Fruit fly (Drosophila melanogaster) whole organism, embryonic: Measurements from ENCODE around the gene CG4594.
A peak's percentile ranks its signal among the peaks of the same experiment; 100 is the strongest.

Experiments used
- Blimp-1 ChIP-seq: fragments of 200-800 bp; sonication (Bioruptor generic); optimal IDR thresholded peaks from 3 replicates; lab custom pipeline; 2018; ENCODE audit warnings: missing biosample characterization, missing genetic modification characterization, mild to moderate bottlenecking, moderate library complexity, missing genetic modification reagents
- CG10431 ChIP-seq: fragments of 200-800 bp; sonication (Bioruptor generic); optimal IDR thresholded peaks from 3 replicates; lab custom pipeline; 2018; ENCODE audit warnings: missing biosample characterization, mild to moderate bottlenecking, missing genetic modification characterization
- CG10979 ChIP-seq: fragments of 200-800 bp; sonication (Bioruptor generic); optimal IDR thresholded peaks from 2 replicates; lab custom pipeline; 2018; ENCODE audit warnings: missing biosample characterization, mild to moderate bottlenecking, missing genetic modification characterization, moderate library complexity
- CG11085 ChIP-seq: fragments of 200-800 bp; sonication (Bioruptor generic); IDR thresholded peaks from 2 replicates; pipeline ENCODE4 v1.3.6; 2022; ENCODE audit warnings: missing biosample characterization, missing genetic modification characterization
- CG11247 ChIP-seq: fragments of 200-800 bp; sonication (Bioruptor generic); IDR thresholded peaks from 2 replicates; pipeline ENCODE4 v1.3.6; 2022; ENCODE audit warnings: missing biosample characterization, missing genetic modification characterization
- CG12391 ChIP-seq: fragments of 200-800 bp; sonication (Bioruptor generic); optimal IDR thresholded peaks from 3 replicates; lab custom pipeline; 2018; ENCODE audit warnings: missing biosample characterization, mild to moderate bottlenecking, missing genetic modification characterization, moderate library complexity
- CG12659 ChIP-seq: fragments of 200-800 bp; sonication (Bioruptor generic); optimal IDR thresholded peaks from 3 replicates; lab custom pipeline; 2017; ENCODE audit warnings: mild to moderate bottlenecking, missing biosample characterization, missing genetic modification reagents, missing genetic modification characterization
- CG13624 ChIP-seq: fragments of 200-800 bp; sonication (Bioruptor generic); optimal IDR thresholded peaks from 2 replicates; lab custom pipeline; 2016; ENCODE audit warnings: missing biosample characterization, missing genetic modification characterization
- CG14441 ChIP-seq: fragments of 200-800 bp; sonication (Bioruptor generic); IDR thresholded peaks from 2 replicates; pipeline ENCODE4 v1.3.6; 2022; ENCODE audit warnings: missing biosample characterization, missing genetic modification characterization
- CG14860 ChIP-seq: fragments of 200-800 bp; sonication (Bioruptor generic); IDR thresholded peaks from 3 replicates; pipeline ENCODE4 v1.3.6; 2022; ENCODE audit warnings: missing biosample characterization, missing genetic modification characterization; ENCODE audit not compliant: partially characterized antibody
- CG14965 ChIP-seq: fragments of 200-800 bp; sonication (Bioruptor generic); optimal IDR thresholded peaks from 2 replicates; lab custom pipeline; 2016; ENCODE audit warnings: missing biosample characterization, missing genetic modification characterization, borderline replicate concordance
- CG1647 ChIP-seq: fragments of 200-800 bp; sonication (Bioruptor generic); optimal IDR thresholded peaks from 3 replicates; lab custom pipeline; 2016; ENCODE audit warnings: missing biosample characterization, missing genetic modification characterization
- CG17186 ChIP-seq: fragments of 200-800 bp; sonication (Bioruptor generic); optimal IDR thresholded peaks from 3 replicates; lab custom pipeline; 2017; ENCODE audit warnings: missing biosample characterization, missing genetic modification reagents, missing genetic modification characterization
- CG2712 ChIP-seq: fragments of 200-800 bp; optimal IDR thresholded peaks from 3 replicates; lab custom pipeline; 2019; ENCODE audit warnings: missing biosample characterization, mild to moderate bottlenecking, missing genetic modification characterization, moderate library complexity
- CG32532 ChIP-seq: fragments of 200-800 bp; sonication (Bioruptor generic); IDR thresholded peaks from 2 replicates; pipeline ENCODE4 v1.3.6; 2022; ENCODE audit warnings: missing biosample characterization, missing genetic modification characterization
- CG34422 ChIP-seq: fragments of 200-800 bp; sonication (Bioruptor generic); IDR thresholded peaks from 3 replicates; pipeline ENCODE4 v1.3.6; 2022; ENCODE audit warnings: missing biosample characterization, missing genetic modification characterization
- CG3726 ChIP-seq: fragments of 200-800 bp; sonication (Bioruptor generic); IDR thresholded peaks from 3 replicates; pipeline ENCODE4, ENCODE4 v1.3.6; 2022; ENCODE audit warnings: missing biosample characterization, missing genetic modification characterization
- CG4617 ChIP-seq: fragments of 200-800 bp; sonication (Bioruptor generic); optimal IDR thresholded peaks from 3 replicates; lab custom pipeline; 2016; ENCODE audit warnings: missing biosample characterization, missing genetic modification characterization, borderline replicate concordance
- CG4820 ChIP-seq: fragments of 200-800 bp; sonication (Bioruptor generic); optimal IDR thresholded peaks from 3 replicates; lab custom pipeline; 2016; ENCODE audit warnings: missing biosample characterization, missing genetic modification characterization
- CG5245 ChIP-seq: fragments of 200-800 bp; sonication (Bioruptor generic); optimal IDR thresholded peaks from 3 replicates; lab custom pipeline; 2016; ENCODE audit warnings: missing biosample characterization, missing genetic modification characterization
- CG7786 ChIP-seq: fragments of 200-800 bp; sonication (Bioruptor generic); optimal IDR thresholded peaks from 2 replicates; lab custom pipeline; 2016; ENCODE audit warnings: missing biosample characterization, missing genetic modification characterization
- CG8290 ChIP-seq, 3 experiments: fragments of 200-800 bp; sonication (Bioruptor generic); optimal IDR thresholded peaks; 2 replicates each; lab custom pipeline; 2016 to 2019; ENCODE audit warnings: missing biosample characterization in 3 of 3, missing genetic modification characterization in 3 of 3, mild to moderate bottlenecking in 2 of 3, moderate library complexity in 1 of 3
- CG8359 ChIP-seq: fragments of 200-800 bp; sonication (Bioruptor generic); optimal IDR thresholded peaks from 2 replicates; lab custom pipeline; 2017; ENCODE audit warnings: missing biosample characterization, mild to moderate bottlenecking, missing genetic modification characterization, borderline replicate concordance
- CG8944 ChIP-seq: fragments of 200-800 bp; sonication (Bioruptor generic); optimal IDR thresholded peaks from 3 replicates; lab custom pipeline; 2016; ENCODE audit warnings: missing biosample characterization, missing genetic modification characterization
- CG9797 ChIP-seq: fragments of 200-800 bp; sonication (Bioruptor generic); optimal IDR thresholded peaks from 3 replicates; lab custom pipeline; 2018; ENCODE audit warnings: missing biosample characterization, mild to moderate bottlenecking, missing genetic modification characterization
- CkIIα-i1 ChIP-seq: fragments of 200-800 bp; sonication (Bioruptor generic); IDR thresholded peaks from 2 replicates; pipeline ENCODE4 v1.3.6; 2022; ENCODE audit warnings: missing biosample characterization, missing genetic modification characterization
- CoRest ChIP-seq: fragments of 200-800 bp; sonication (Bioruptor generic); optimal IDR thresholded peaks from 3 replicates; lab custom pipeline; 2018; ENCODE audit warnings: missing biosample characterization, mild to moderate bottlenecking, missing genetic modification characterization, moderate library complexity
- Dbx ChIP-seq: fragments of 200-800 bp; sonication (Bioruptor generic); IDR thresholded peaks from 3 replicates; pipeline ENCODE4 v1.3.6; 2022; ENCODE audit warnings: missing biosample characterization, missing genetic modification characterization
- Dip3 ChIP-seq: fragments of 200-800 bp; sonication (Bioruptor generic); optimal IDR thresholded peaks from 3 replicates; lab custom pipeline; 2016; ENCODE audit warnings: missing biosample characterization, missing genetic modification characterization
- Ets65A ChIP-seq: fragments of 200-800 bp; sonication (Bioruptor generic); peaks from one replicate; lab custom pipeline; 2016; ENCODE audit warnings: missing biosample characterization, missing genetic modification characterization
- Fer1 ChIP-seq: fragments of 200-800 bp; sonication (Bioruptor generic); optimal IDR thresholded peaks from 2 replicates; lab custom pipeline; 2017; ENCODE audit warnings: missing biosample characterization, mild to moderate bottlenecking, missing genetic modification characterization
- Oli ChIP-seq: fragments of 200-800 bp; sonication (Bioruptor generic); optimal IDR thresholded peaks from 2 replicates; lab custom pipeline; 2018; ENCODE audit warnings: missing biosample characterization, mild to moderate bottlenecking, missing genetic modification characterization, moderate library complexity
- PHDP ChIP-seq: fragments of 200-800 bp; sonication (Bioruptor generic); optimal IDR thresholded peaks from 3 replicates; lab custom pipeline; 2018; ENCODE audit warnings: missing biosample characterization, mild to moderate bottlenecking, missing genetic modification characterization, moderate library complexity
- Pdp1 ChIP-seq, 2 experiments: fragments of 200-800 bp; sonication (Bioruptor generic); optimal IDR thresholded peaks; 3 replicates each; lab custom pipeline; 2016; ENCODE audit warnings: missing biosample characterization in 2 of 2, missing genetic modification characterization in 2 of 2, mild to moderate bottlenecking in 1 of 2, moderate library complexity in 1 of 2
- Spps ChIP-seq: fragments of 200-800 bp; sonication (Bioruptor generic); optimal IDR thresholded peaks from 2 replicates; lab custom pipeline; 2018; ENCODE audit warnings: missing biosample characterization, mild to moderate bottlenecking, missing genetic modification characterization
- bab2 ChIP-seq: fragments of 200-800 bp; sonication (Bioruptor generic); optimal IDR thresholded peaks from 2 replicates; lab custom pipeline; 2016; ENCODE audit warnings: missing biosample characterization, missing genetic modification characterization
- bigmax ChIP-seq: fragments of 200-800 bp; sonication (Bioruptor generic); optimal IDR thresholded peaks from 2 replicates; lab custom pipeline; 2018; ENCODE audit warnings: missing biosample characterization, mild to moderate bottlenecking, missing genetic modification characterization
- cas ChIP-seq: fragments of 200-800 bp; sonication (Bioruptor generic); IDR thresholded peaks from 2 replicates; pipeline ENCODE4 v1.3.6; 2022; ENCODE audit warnings: missing biosample characterization, missing genetic modification characterization
- ci ChIP-seq: fragments of 200-800 bp; sonication (Bioruptor generic); IDR thresholded peaks from 3 replicates; pipeline ENCODE4 v1.3.6; 2022; ENCODE audit warnings: missing biosample characterization, missing genetic modification characterization
- danr ChIP-seq: fragments of 200-800 bp; sonication (Bioruptor generic); IDR thresholded peaks from 2 replicates; pipeline ENCODE4 v1.3.6; 2022; ENCODE audit warnings: missing biosample characterization, missing genetic modification characterization
- gce ChIP-seq: fragments of 200-800 bp; sonication (Bioruptor generic); IDR thresholded peaks from 3 replicates; pipeline ENCODE4 v1.3.6; 2022; ENCODE audit warnings: missing biosample characterization, missing genetic modification characterization
- grau ChIP-seq: fragments of 200-800 bp; optimal IDR thresholded peaks from 3 replicates; lab custom pipeline; 2019; ENCODE audit warnings: missing biosample characterization, mild to moderate bottlenecking, missing genetic modification characterization, moderate library complexity
- maf-S ChIP-seq: fragments of 200-800 bp; sonication (Bioruptor generic); optimal IDR thresholded peaks from 2 replicates; lab custom pipeline; 2016; ENCODE audit warnings: missing biosample characterization, missing genetic modification characterization
- mam ChIP-seq: fragments of 200-800 bp; sonication (Bioruptor generic); optimal IDR thresholded peaks from 3 replicates; lab custom pipeline; 2016; ENCODE audit warnings: missing biosample characterization, missing genetic modification characterization
- nmo ChIP-seq: fragments of 200-800 bp; sonication (Bioruptor generic); optimal IDR thresholded peaks from 2 replicates; lab custom pipeline; 2018; ENCODE audit warnings: missing biosample characterization, mild to moderate bottlenecking, missing genetic modification characterization, moderate library complexity
- phol ChIP-seq: fragments of 200-800 bp; sonication (Bioruptor generic); optimal IDR thresholded peaks from 3 replicates; lab custom pipeline; 2018; ENCODE audit warnings: missing biosample characterization, mild to moderate bottlenecking, missing genetic modification characterization, moderate library complexity
- repo ChIP-seq: fragments of 200-800 bp; sonication (Bioruptor generic); optimal IDR thresholded peaks from 2 replicates; lab custom pipeline; 2016; ENCODE audit warnings: missing biosample characterization, missing genetic modification characterization
- yki ChIP-seq: fragments of >200 bp; optimal IDR thresholded peaks from 3 replicates; lab custom pipeline; 2018
- z ChIP-seq: fragments of 200-800 bp; sonication (Bioruptor generic); IDR thresholded peaks from 3 replicates; pipeline ENCODE4 v1.3.6; 2022; ENCODE audit warnings: missing biosample characterization, missing genetic modification characterization

Gene CG4594

DNA sequence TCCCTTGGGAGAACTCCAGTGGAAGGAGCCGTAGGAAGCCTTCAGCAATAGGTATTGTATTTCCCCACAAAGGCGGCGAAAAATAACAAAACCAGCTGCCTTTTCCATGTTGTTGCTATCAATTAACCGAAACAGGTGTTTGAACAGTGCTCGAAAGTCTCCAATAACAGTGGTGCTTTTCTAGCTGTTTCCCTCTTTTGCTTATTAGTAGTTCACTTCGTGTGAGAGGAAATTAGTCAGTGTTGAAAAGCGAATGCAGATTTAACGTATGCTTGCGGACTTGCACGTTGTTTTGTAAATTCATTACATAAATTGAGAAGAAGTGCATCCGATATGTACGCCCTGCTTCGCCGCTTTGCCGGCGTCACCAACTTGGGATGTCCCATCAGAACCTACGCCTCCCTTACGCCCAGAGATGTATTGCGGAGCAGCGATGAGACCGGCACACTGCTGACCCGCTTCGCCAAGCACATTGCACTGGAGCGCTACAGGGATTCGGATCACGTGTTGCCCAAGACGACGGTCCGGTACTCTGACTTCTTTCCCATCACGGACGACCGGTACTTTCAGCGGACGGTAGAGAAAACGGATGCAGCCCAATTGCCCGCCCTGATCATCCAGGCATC is 18.8 kb downstream of the CG4594 start, which contains the start of the genes Datp and CG4619 (continued):
- TF ChIP-seq CG32532 (GFP tag; lab: Robert Waterston, UW), result no peak
- no peak for TF ChIP-seq CG3726 (GFP tag; lab: Robert Waterston, UW)
- TF ChIP-seq CG5245 (GFP tag; lab: Kevin White, UChicago), result peak; percentile 17
- 0 out of 2 replicates have a peak, but pooled peaks have one; percentile 35 for TF ChIP-seq CG14441
- TF ChIP-seq ci (GFP tag; lab: Robert Waterston, UW), result peak; percentile 65
- peak; percentile 63 for TF ChIP-seq mam (GFP tag; lab: Kevin White, UChicago)
- no peak for TF ChIP-seq CG8359 (GFP tag; lab: Kevin White, UChicago)
- no peak for TF ChIP-seq PHDP (tag; lab: Kevin White, UChicago)
- TF ChIP-seq CG12659, result peak; percentile 44
- peak; percentile 25 for TF ChIP-seq maf-S (GFP tag; lab: Kevin White, UChicago)
- peak; percentile 68 for TF ChIP-seq CG10431 (GFP tag; lab: Kevin White, UChicago)
- peak; percentile 62; the same call in 2 of the 3 replicates for TF ChIP-seq Dbx (GFP tag; lab: Robert Waterston, UW)
- peak; percentile 54; the same call in 1 of the 2 replicates for TF ChIP-seq cas
- peak; percentile 52 for TF ChIP-seq Fer1
- 0 out of 3 replicates have a peak, but pooled peaks have one; percentile 7 for TF ChIP-seq CG14860 (GFP tag; lab: Robert Waterston, UW)
- TF ChIP-seq nmo (GFP tag; lab: Kevin White, UChicago), result peak; percentile 20
- TF ChIP-seq Oli, result no peak
- peak; percentile 19 for TF ChIP-seq CG12391 (tag; lab: Kevin White, UChicago)
- no peak for TF ChIP-seq Spps (tag; lab: Kevin White, UChicago)
- peak; percentile 39 for TF ChIP-seq phol (tag; lab: Kevin White, UChicago)
- no peak for TF ChIP-seq CG8290 (GFP tag; optimal IDR thresholded peaks at IDR 0.05; lab: Kevin White, UChicago)
- no peak for TF ChIP-seq CG8290 (tag; optimal IDR thresholded peaks at IDR 0.05; lab: Kevin White, UChicago)
- TF ChIP-seq Pdp1 (GFP tag; optimal IDR thresholded peaks at IDR 0.05; lab: Kevin White, UChicago), result peak; percentile 12 to 95
- no peak for TF ChIP-seq danr (GFP tag; lab: Robert Waterston, UW)
- TF ChIP-seq Ets65A (GFP tag; lab: Kevin White, UChicago), result peak; percentile 91
- TF ChIP-seq CG17186, result peak; percentile 40
- peak; percentile 55 for TF ChIP-seq CG4617 (GFP tag; lab: Kevin White, UChicago)
- no peak for TF ChIP-seq CkIIα-i1 (GFP tag; lab: Robert Waterston, UW)
- no peak for TF ChIP-seq bigmax (GFP tag; lab: Kevin White, UChicago)
- peak; percentile 21 for TF ChIP-seq CG1647 (GFP tag; lab: Kevin White, UChicago)
- TF ChIP-seq grau (tag; lab: Kevin White, UChicago), result no peak
- peak; percentile 60 for TF ChIP-seq CG7786 (GFP tag; lab: Kevin White, UChicago)
- peak; percentile 32 for TF ChIP-seq CG13624 (GFP tag; lab: Kevin White, UChicago)
- peak; percentile 58 for TF ChIP-seq CG8944 (GFP tag; lab: Kevin White, UChicago)
- TF ChIP-seq CG2712 (tag; lab: Kevin White, UChicago), result peak; percentile 16
- TF ChIP-seq z (GFP tag; lab: Robert Waterston, UW), result no peak
- TF ChIP-seq CoRest (tag; lab: Kevin White, UChicago), result peak; percentile 23
- TF ChIP-seq bab2 (GFP tag; lab: Kevin White, UChicago), result peak; percentile 5
- TF ChIP-seq Dip3 (GFP tag; lab: Kevin White, UChicago), result peak; percentile 42
- TF ChIP-seq gce, result no peak
- no peak for TF ChIP-seq Blimp-1 (GFP tag; lab: Kevin White, UChicago)
- 0 out of 2 replicates have a peak, but pooled peaks have one; percentile 40 for TF ChIP-seq CG11085 (GFP tag; lab: Robert Waterston, UW)
- no peak for TF ChIP-seq CG4820 (GFP tag; lab: Kevin White, UChicago)
- TF ChIP-seq CG9797 (GFP tag; lab: Kevin White, UChicago), result peak; percentile 8
- no peak for TF ChIP-seq CG14965 (GFP tag; lab: Kevin White, UChicago)
- TF ChIP-seq CG11247 (GFP tag; lab: Robert Waterston, UW), result peak; percentile 21; the same call in 1 of the 2 replicates
- TF ChIP-seq CG10979 (tag; lab: Kevin White, UChicago), result peak; percentile 6
- TF ChIP-seq yki, result no peak
- peak; percentile 85; the same call in 2 of the 3 replicates for TF ChIP-seq CG34422 (GFP tag; lab: Robert Waterston, UW)
- peak; percentile 16 for TF ChIP-seq repo (GFP tag; lab: Kevin White, UChicago)
